Fruit fly (Drosophila melanogaster): ENCODE results near the gene CG10621.

dm6 chr2L:18966214-18966556, 12.0 kb upstream of the CG10621 start:
- TF ChIP-seq psq (optimal IDR thresholded peaks at IDR 0.05) (no peak), Myc (optimal IDR thresholded peaks at IDR 0.05) (no peak), h (optimal IDR thresholded peaks at IDR 0.05) (no peak), ttk (optimal IDR thresholded peaks at IDR 0.05) (no peak)

Measured in Kc167 (cell line).